Worm (Caenorhabditis elegans) whole organism, L2 larva: ENCODE data around the gene nhr-109.

Source experiments
- ama-1 ChIP-seq: fragments of 150-350 bp; optimal IDR thresholded peaks from 2 replicates; lab custom pipeline; 2018; ENCODE audit warnings: inconsistent platforms
- blmp-1 ChIP-seq: sonication (generic microtip); optimal IDR thresholded peaks from 2 replicates; lab custom pipeline; 2017; ENCODE audit warnings: missing genetic modification characterization, mild to moderate bottlenecking, missing compliant biosample characterization, antibody characterized with exemption, moderate library complexity; ENCODE audit not compliant: insufficient read depth
- elt-1 ChIP-seq: fragments of 150-350 bp; optimal IDR thresholded peaks from 2 replicates; lab custom pipeline; 2014; ENCODE audit warnings: missing biosample characterization, missing genetic modification characterization
- gmeb-1 ChIP-seq: fragments of 150-350 bp; optimal IDR thresholded peaks from 2 replicates; lab custom pipeline; 2014; ENCODE audit warnings: missing biosample characterization, missing genetic modification characterization
- mbf-1 ChIP-seq: sonication (generic microtip); optimal IDR thresholded peaks from 2 replicates; lab custom pipeline; 2017; ENCODE audit warnings: missing biosample characterization, missing genetic modification characterization
- nhr-10 ChIP-seq: sonication (generic microtip); optimal IDR thresholded peaks from 2 replicates; lab custom pipeline; 2017; ENCODE audit warnings: missing biosample characterization, missing genetic modification characterization
- nhr-77 ChIP-seq: fragments of 150-350 bp; optimal IDR thresholded peaks from 2 replicates; lab custom pipeline; 2014; ENCODE audit warnings: missing biosample characterization, missing genetic modification characterization
- sem-4 ChIP-seq: fragments of 150-350 bp; optimal IDR thresholded peaks from 2 replicates; lab custom pipeline; 2014; ENCODE audit warnings: missing biosample characterization, missing genetic modification reagents, missing genetic modification characterization
- skn-1 ChIP-seq: sonication (generic microtip); optimal IDR thresholded peaks from 2 replicates; lab custom pipeline; 2017; ENCODE audit warnings: missing biosample characterization, missing genetic modification characterization
- unc-55 ChIP-seq: fragments of 150-350 bp; sonication (generic microtip); optimal IDR thresholded peaks from 3 replicates; lab custom pipeline; 2014; ENCODE audit warnings: missing biosample characterization, missing genetic modification reagents, missing genetic modification characterization
- unc-62 ChIP-seq: fragments of 150-350 bp; optimal IDR thresholded peaks from 2 replicates; lab custom pipeline; 2014; ENCODE audit warnings: missing biosample characterization, missing genetic modification reagents, missing genetic modification characterization
- zag-1 ChIP-seq: fragments of 150-350 bp; optimal IDR thresholded peaks from 2 replicates; lab custom pipeline; 2014; ENCODE audit warnings: missing biosample characterization, missing genetic modification characterization
- ztf-4 ChIP-seq: fragments of 150-350 bp; optimal IDR thresholded peaks from 2 replicates; lab custom pipeline; 2014; ENCODE audit warnings: missing biosample characterization, missing genetic modification characterization

DNA sequence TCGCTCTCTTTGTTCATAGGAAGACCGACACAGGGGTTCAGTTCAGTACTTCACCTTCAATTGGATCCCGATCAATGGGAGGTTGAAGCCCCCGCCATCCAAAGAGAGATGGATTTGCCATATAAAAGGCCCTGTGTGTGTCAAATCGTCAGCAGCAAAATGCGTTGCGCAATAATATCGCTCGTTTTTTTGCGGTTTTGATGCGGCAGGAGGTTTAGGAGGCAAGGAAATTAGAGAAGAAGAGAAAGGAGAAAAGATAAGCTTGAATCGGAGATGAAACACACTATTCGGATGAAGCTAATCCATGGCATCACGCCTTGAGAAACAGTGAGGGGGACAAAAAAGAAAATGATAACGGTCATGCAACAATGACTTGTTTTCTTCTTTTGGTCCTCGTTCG, 38.7 kb upstream of the nhr-109 start:
- TF ChIP-seq unc-55 (no peak), sem-4 (no peak), unc-62 (GFP tag; lab: Kevin White, UChicago) (no peak), skn-1 (tag; lab: Kevin White, UChicago) (no peak), gmeb-1 (no peak), ztf-4 (tag; lab: Kevin White, UChicago) (no peak), zag-1 (tag; lab: Kevin White, UChicago) (no peak), ama-1 (lab: Kevin White, UChicago) (no peak), mbf-1 (tag; lab: Kevin White, UChicago) (no peak), nhr-10 (tag; lab: Kevin White, UChicago) (no peak), elt-1 (no peak), nhr-77 (tag; lab: Kevin White, UChicago) (no peak), blmp-1 (tag; lab: Kevin White, UChicago) (no peak)
